Worm (Caenorhabditis elegans) whole organism, L1 larva: ENCODE results near the gene srab-14.

ENCODE experiments used
- C04F5.9 ChIP-seq: sonication (generic microtip); optimal IDR thresholded peaks from 2 replicates; lab custom pipeline; 2016; ENCODE audit warnings: missing genetic modification characterization, missing compliant biosample characterization
- C16A3.4 ChIP-seq: fragments of 150-350 bp; optimal IDR thresholded peaks from 2 replicates; lab custom pipeline; 2014; ENCODE audit warnings: missing biosample characterization, missing genetic modification characterization
- C34B4.2 ChIP-seq: sonication (generic microtip); optimal IDR thresholded peaks from 2 replicates; lab custom pipeline; 2017; ENCODE audit warnings: mild to moderate bottlenecking, missing genetic modification characterization, missing compliant biosample characterization
- F16B12.6 ChIP-seq: fragments of 150-350 bp; optimal IDR thresholded peaks from 2 replicates; lab custom pipeline; 2014; ENCODE audit warnings: missing biosample characterization, missing genetic modification characterization
- alr-1 ChIP-seq: fragments of 200-800 bp; sonication (Bioruptor generic); optimal IDR thresholded peaks from 2 replicates; lab custom pipeline; 2018; ENCODE audit warnings: borderline replicate concordance, mild to moderate bottlenecking, missing genetic modification characterization, missing compliant biosample characterization
- aly-2 ChIP-seq: fragments of 150-350 bp; optimal IDR thresholded peaks from 2 replicates; lab custom pipeline; 2014; ENCODE audit warnings: missing biosample characterization, missing genetic modification characterization
- blmp-1 ChIP-seq: fragments of 150-350 bp; optimal IDR thresholded peaks from 2 replicates; lab custom pipeline; 2014; ENCODE audit warnings: missing biosample characterization, missing genetic modification characterization
- ceh-63 ChIP-seq: fragments of 200-800 bp; sonication (Bioruptor generic); optimal IDR thresholded peaks from 2 replicates; lab custom pipeline; 2018; ENCODE audit warnings: mild to moderate bottlenecking, missing genetic modification characterization, missing compliant biosample characterization
- ceh-8 ChIP-seq: fragments of 200-800 bp; sonication (Bioruptor generic); optimal IDR thresholded peaks from 2 replicates; lab custom pipeline; 2018; ENCODE audit warnings: mild to moderate bottlenecking, missing genetic modification characterization, moderate library complexity, missing compliant biosample characterization
- ceh-82 ChIP-seq, 3 experiments: fragments of 150-350 bp in 1 of 3; sonication (generic microtip) in 2 of 3; optimal IDR thresholded peaks; 2 replicates each; lab custom pipeline; 2014 to 2017; ENCODE audit warnings: missing biosample characterization in 3 of 3, missing genetic modification characterization in 3 of 3
- ces-1 ChIP-seq: fragments of 150-350 bp; optimal IDR thresholded peaks from 2 replicates; lab custom pipeline; 2014; ENCODE audit warnings: missing biosample characterization, missing genetic modification reagents, missing genetic modification characterization
- dpl-1 ChIP-seq, 3 experiments: fragments of 150-350 bp in 2 of 3; sonication (generic microtip) in 1 of 3; optimal IDR thresholded peaks; 2 replicates each; lab custom pipeline; 2014 to 2017; ENCODE audit warnings: missing biosample characterization in 3 of 3, missing genetic modification characterization in 3 of 3, missing genetic modification reagents in 3 of 3
- dsc-1 ChIP-seq: sonication (generic microtip); optimal IDR thresholded peaks from 2 replicates; lab custom pipeline; 2016; ENCODE audit warnings: mild to moderate bottlenecking, missing genetic modification characterization, missing compliant biosample characterization
- efl-3 ChIP-seq: fragments of 200-800 bp; sonication (Bioruptor generic); optimal IDR thresholded peaks from 2 replicates; lab custom pipeline; 2018; ENCODE audit warnings: mild to moderate bottlenecking, missing genetic modification characterization, missing compliant biosample characterization
- egl-13 ChIP-seq: sonication (generic microtip); optimal IDR thresholded peaks from 2 replicates; lab custom pipeline; 2016; ENCODE audit warnings: missing genotype, missing genetic modification reagents, missing genetic modification characterization, missing compliant biosample characterization
- elt-3 ChIP-seq, 6 experiments: fragments of 150-350 bp in 1 of 6; sonication (generic microtip); optimal IDR thresholded peaks; 2 replicates each; lab custom pipeline; 2017 to 2018; ENCODE audit warnings: missing biosample characterization in 6 of 6, missing genetic modification characterization in 6 of 6, inconsistent platforms in 1 of 6
- ets-5 ChIP-seq: fragments of 200-800 bp; sonication (Bioruptor generic); IDR thresholded peaks from 2 replicates; pipeline ENCODE4 v1.3.6; 2022; ENCODE audit warnings: missing genetic modification characterization, missing compliant biosample characterization
- fkh-10 ChIP-seq: sonication (generic microtip); optimal IDR thresholded peaks from 2 replicates; lab custom pipeline; 2017; ENCODE audit warnings: missing biosample characterization, missing genetic modification reagents, missing genetic modification characterization
- fos-1 ChIP-seq: fragments of 150-350 bp; optimal IDR thresholded peaks from 2 replicates; lab custom pipeline; 2014; ENCODE audit warnings: missing biosample characterization, missing genetic modification characterization
- grh-1 ChIP-seq: fragments of 200-800 bp; sonication (Bioruptor generic); IDR thresholded peaks from 2 replicates; pipeline ENCODE4 v1.3.6; 2022; ENCODE audit warnings: missing genetic modification reagents, missing genetic modification characterization, missing compliant biosample characterization
- hlh-17 ChIP-seq: fragments of 200-800 bp; sonication (Bioruptor generic); optimal IDR thresholded peaks from 2 replicates; lab custom pipeline; 2018; ENCODE audit warnings: missing genetic modification characterization, mild to moderate bottlenecking, missing compliant biosample characterization, moderate library complexity, borderline replicate concordance
- irx-1 ChIP-seq: sonication (generic microtip); optimal IDR thresholded peaks from 2 replicates; lab custom pipeline; 2016; ENCODE audit warnings: missing genetic modification characterization, missing compliant biosample characterization
- jun-1 ChIP-seq: fragments of 150-350 bp; optimal IDR thresholded peaks from 2 replicates; lab custom pipeline; 2014; ENCODE audit warnings: missing biosample characterization, missing genetic modification reagents, missing genetic modification characterization
- lin-14 ChIP-seq: fragments of 200-800 bp; sonication (Bioruptor generic); optimal IDR thresholded peaks from 2 replicates; lab custom pipeline; 2018; ENCODE audit warnings: mild to moderate bottlenecking, missing genetic modification characterization, moderate library complexity, missing compliant biosample characterization
- lin-15B ChIP-seq: fragments of 150-350 bp; sonication (generic microtip); optimal IDR thresholded peaks from 3 replicates; lab custom pipeline; 2014; ENCODE audit warnings: missing biosample characterization, missing genetic modification characterization
- lsy-2 ChIP-seq, 2 experiments: fragments of 150-350 bp; optimal IDR thresholded peaks; 2 replicates each; lab custom pipeline; 2014; ENCODE audit warnings: missing biosample characterization in 2 of 2, missing genetic modification characterization in 2 of 2
- mdl-1 ChIP-seq, 2 experiments: fragments of 150-350 bp; optimal IDR thresholded peaks; 2 replicates each; lab custom pipeline; 2014 to 2017; ENCODE audit warnings: missing biosample characterization in 2 of 2, missing genetic modification characterization in 2 of 2, inconsistent platforms in 1 of 2
- nhr-11 ChIP-seq: fragments of 150-350 bp; optimal IDR thresholded peaks from 2 replicates; lab custom pipeline; 2014; ENCODE audit warnings: missing biosample characterization, missing genetic modification characterization
- nhr-12 ChIP-seq: sonication (generic microtip); optimal IDR thresholded peaks from 2 replicates; lab custom pipeline; 2017; ENCODE audit warnings: missing biosample characterization, missing genetic modification characterization
- nhr-19 ChIP-seq: fragments of 200-800 bp; sonication (Bioruptor generic); conservative IDR thresholded peaks from 2 replicates; pipeline ENCODE4 v1.3.6; 2022; ENCODE audit warnings: missing genetic modification characterization, missing compliant biosample characterization
- nhr-28 ChIP-seq: fragments of 150-350 bp; optimal IDR thresholded peaks from 2 replicates; lab custom pipeline; 2014; ENCODE audit warnings: missing biosample characterization, missing genetic modification characterization
- nhr-71 ChIP-seq: sonication (generic microtip); optimal IDR thresholded peaks from 2 replicates; lab custom pipeline; 2016; ENCODE audit warnings: mild to moderate bottlenecking, missing genetic modification characterization, moderate library complexity, missing compliant biosample characterization
- nhr-76 ChIP-seq: sonication (generic microtip); optimal IDR thresholded peaks from 2 replicates; lab custom pipeline; 2017; ENCODE audit warnings: missing biosample characterization, missing genetic modification characterization
- nhr-77 ChIP-seq: fragments of 150-350 bp; optimal IDR thresholded peaks from 2 replicates; lab custom pipeline; 2014; ENCODE audit warnings: missing biosample characterization, missing genetic modification characterization
- nhr-85 ChIP-seq: sonication (generic microtip); peaks from one replicate; lab custom pipeline; 2016; ENCODE audit warnings: missing genetic modification characterization, inconsistent platforms, missing compliant biosample characterization
- nhr-90 ChIP-seq: sonication (generic microtip); optimal IDR thresholded peaks from 2 replicates; lab custom pipeline; 2016; ENCODE audit warnings: mild to moderate bottlenecking, missing genetic modification characterization, missing compliant biosample characterization; ENCODE audit not compliant: poor library complexity
- pag-3 ChIP-seq: sonication (generic microtip); optimal IDR thresholded peaks from 2 replicates; lab custom pipeline; 2017; ENCODE audit warnings: missing genetic modification characterization, mild to moderate bottlenecking, missing compliant biosample characterization, antibody characterized with exemption, borderline replicate concordance; ENCODE audit not compliant: insufficient read depth
- rnt-1 ChIP-seq: sonication (generic microtip); optimal IDR thresholded peaks from 2 replicates; lab custom pipeline; 2016; ENCODE audit warnings: mild to moderate bottlenecking, missing genetic modification characterization, moderate library complexity, missing compliant biosample characterization
- snu-23 ChIP-seq: sonication (generic microtip); optimal IDR thresholded peaks from 2 replicates; lab custom pipeline; 2016; ENCODE audit warnings: missing genetic modification characterization, missing compliant biosample characterization
- sox-4 ChIP-seq: sonication (generic microtip); optimal IDR thresholded peaks from 2 replicates; lab custom pipeline; 2016; ENCODE audit warnings: missing genetic modification characterization, missing compliant biosample characterization
- sptf-1 ChIP-seq: fragments of 150-350 bp; optimal IDR thresholded peaks from 2 replicates; lab custom pipeline; 2014; ENCODE audit warnings: missing biosample characterization, missing genetic modification characterization
- sup-37 ChIP-seq: fragments of 200-800 bp; sonication (Bioruptor generic); optimal IDR thresholded peaks from 2 replicates; lab custom pipeline; 2018; ENCODE audit warnings: mild to moderate bottlenecking, missing genetic modification characterization, missing compliant biosample characterization
- tbx-2 ChIP-seq: sonication (generic microtip); optimal IDR thresholded peaks from 2 replicates; lab custom pipeline; 2016; ENCODE audit warnings: missing genetic modification characterization, missing compliant biosample characterization
- tlp-1 ChIP-seq: fragments of 150-350 bp; optimal IDR thresholded peaks from 2 replicates; lab custom pipeline; 2014; ENCODE audit warnings: missing biosample characterization, missing genetic modification characterization
- unc-86 ChIP-seq: sonication (generic microtip); optimal IDR thresholded peaks from 2 replicates; lab custom pipeline; 2016; ENCODE audit warnings: missing genetic modification characterization, missing compliant biosample characterization
- unc-98 ChIP-seq: fragments of 200-800 bp; sonication (Bioruptor generic); IDR thresholded peaks from 2 replicates; pipeline ENCODE4 v1.3.6; 2022; ENCODE audit warnings: missing genetic modification characterization, missing compliant biosample characterization
- zag-1 ChIP-seq: fragments of 150-350 bp; optimal IDR thresholded peaks from 2 replicates; lab custom pipeline; 2014; ENCODE audit warnings: missing biosample characterization, missing genetic modification characterization
- ztf-4 ChIP-seq: fragments of 150-350 bp; optimal IDR thresholded peaks from 2 replicates; lab custom pipeline; 2014; ENCODE audit warnings: missing biosample characterization, missing genetic modification characterization

The srab-14 gene

ce11 chrII:7478487-7479234, 20.6 kb downstream of the srab-14 start, which contains the start of the genes aka-1 and ubc-6 (continued):
- TF ChIP-seq unc-98, result no peak
- TF ChIP-seq zag-1, result no peak
- no peak for TF ChIP-seq ceh-63 (GFP tag; lab: Kevin White, UChicago)
- TF ChIP-seq unc-86 (tag; lab: Kevin White, UChicago), result peak; percentile 82
- peak; percentile 83 for TF ChIP-seq rnt-1 (tag; lab: Kevin White, UChicago)
- TF ChIP-seq aly-2 (tag; lab: Kevin White, UChicago), result no peak
- TF ChIP-seq lin-14 (GFP tag; lab: Kevin White, UChicago), result peak; percentile 87
- TF ChIP-seq nhr-12 (tag; lab: Kevin White, UChicago), result no peak
- TF ChIP-seq nhr-90 (tag; lab: Kevin White, UChicago), result peak; percentile 91
- TF ChIP-seq nhr-85, result peak; percentile 93
- peak; percentile 61 for TF ChIP-seq lin-15B (tag; lab: Kevin White, UChicago)
- peak; percentile 80 to 84 for TF ChIP-seq lsy-2 (tag; optimal IDR thresholded peaks at IDR 0.05; lab: Kevin White, UChicago)
- TF ChIP-seq fkh-10 (GFP tag; lab: Kevin White, UChicago), result peak; percentile 58
- no peak for TF ChIP-seq pag-3 (tag; lab: Kevin White, UChicago)
- peak; percentile 59 for TF ChIP-seq ceh-8 (GFP tag; lab: Kevin White, UChicago)
- no peak for TF ChIP-seq hlh-17 (GFP tag; lab: Kevin White, UChicago)
- TF ChIP-seq tlp-1 (tag; lab: Kevin White, UChicago), result no peak
- no peak for TF ChIP-seq efl-3 (GFP tag; lab: Kevin White, UChicago)
- peak in 1 of 2 experiments; percentile 36 for TF ChIP-seq mdl-1 (tag; optimal IDR thresholded peaks at IDR 0.05; lab: Kevin White, UChicago)
- TF ChIP-seq nhr-11 (tag; lab: Kevin White, UChicago), result peak; percentile 17
- TF ChIP-seq dsc-1 (tag; lab: Kevin White, UChicago), result peak; percentile 66
- peak; percentile 30 for TF ChIP-seq nhr-76 (tag; lab: Kevin White, UChicago)
- peak; percentile 68 for TF ChIP-seq egl-13 (tag; lab: Kevin White, UChicago)
- no peak for TF ChIP-seq alr-1 (tag; lab: Kevin White, UChicago)
- TF ChIP-seq nhr-77 (tag; lab: Kevin White, UChicago), result peak; percentile 82
- TF ChIP-seq C16A3.4 (tag; lab: Kevin White, UChicago), result peak; percentile 78
- peak; percentile 92 for TF ChIP-seq nhr-19 (GFP tag; lab: Robert Waterston, UW)
- TF ChIP-seq sup-37 (GFP tag; lab: Kevin White, UChicago), result no peak
- TF ChIP-seq F16B12.6 (tag; lab: Kevin White, UChicago), result peak; percentile 93
- peak; percentile 57 for TF ChIP-seq sox-4 (tag; lab: Kevin White, UChicago)
- peak; percentile 31 for TF ChIP-seq irx-1 (tag; lab: Kevin White, UChicago)
- no peak for TF ChIP-seq C34B4.2
- TF ChIP-seq snu-23 (GFP tag; lab: Kevin White, UChicago), result peak; percentile 89

DNA sequence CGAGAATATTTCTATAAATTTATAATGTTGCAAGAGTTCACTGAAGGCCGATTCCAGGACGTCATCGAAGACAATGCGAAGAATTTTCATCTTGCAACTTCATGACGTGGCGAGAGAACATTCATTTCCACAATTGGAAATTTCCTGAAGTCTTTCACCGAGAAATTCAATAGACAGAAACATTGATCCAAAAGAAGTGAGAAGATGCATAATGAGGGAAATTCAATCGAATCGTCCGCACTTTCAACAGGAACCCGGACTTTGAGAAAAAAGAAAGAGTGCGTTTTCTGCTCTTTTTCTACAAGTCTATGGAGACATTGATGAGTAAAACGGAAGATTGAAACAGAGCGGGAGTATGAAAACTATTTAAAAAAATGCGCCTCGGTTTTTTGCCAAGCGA, 30.0 kb downstream of the srab-14 start:
- TF ChIP-seq efl-3 (GFP tag; lab: Kevin White, UChicago), result no peak
- TF ChIP-seq dsc-1 (tag; lab: Kevin White, UChicago), result no peak
- TF ChIP-seq irx-1 (tag; lab: Kevin White, UChicago), result no peak
- TF ChIP-seq tlp-1 (tag; lab: Kevin White, UChicago), result no peak
- peak; percentile 40 for TF ChIP-seq ces-1 (GFP tag; lab: Kevin White, UChicago)
- TF ChIP-seq aly-2 (tag; lab: Kevin White, UChicago), result no peak
- no peak for TF ChIP-seq sptf-1 (tag; lab: Kevin White, UChicago)
- peak; percentile 96 for TF ChIP-seq fkh-10 (GFP tag; lab: Kevin White, UChicago)
- no peak for TF ChIP-seq nhr-28 (tag; lab: Kevin White, UChicago)
- no peak for TF ChIP-seq jun-1 (tag; lab: Kevin White, UChicago)
- no peak for TF ChIP-seq blmp-1 (tag; lab: Kevin White, UChicago)
- no peak for TF ChIP-seq dpl-1 (GFP tag; optimal IDR thresholded peaks at IDR 0.05; lab: Kevin White, UChicago)
- TF ChIP-seq ceh-8 (GFP tag; lab: Kevin White, UChicago), result no peak
- TF ChIP-seq unc-98, result no peak
- no peak for TF ChIP-seq ceh-82 (tag; optimal IDR thresholded peaks at IDR 0.05; lab: Kevin White, UChicago)
- TF ChIP-seq grh-1 (GFP tag; lab: Robert Waterston, UW), result no peak
- no peak for TF ChIP-seq ztf-4 (tag; lab: Kevin White, UChicago)
- TF ChIP-seq nhr-12 (tag; lab: Kevin White, UChicago), result no peak
- TF ChIP-seq tbx-2 (tag; lab: Kevin White, UChicago), result no peak
- no peak for TF ChIP-seq nhr-85
- no peak for TF ChIP-seq fos-1
- TF ChIP-seq C04F5.9, result no peak
- TF ChIP-seq ets-5 (GFP tag; lab: Robert Waterston, UW), result no peak
- no peak for TF ChIP-seq nhr-90 (tag; lab: Kevin White, UChicago)
- no peak for TF ChIP-seq nhr-19 (GFP tag; lab: Robert Waterston, UW)
- TF ChIP-seq elt-3 (tag; optimal IDR thresholded peaks at IDR 0.05; lab: Kevin White, UChicago), result no peak
- no peak for TF ChIP-seq nhr-71 (tag; lab: Kevin White, UChicago)
